Worm (Caenorhabditis elegans) whole organism, late embryonic: ENCODE results near the gene F59A6.11.

Experiments used
- C38D4.7 ChIP-seq: fragments of 200-800 bp; sonication (Bioruptor generic); optimal IDR thresholded peaks from 2 replicates; lab custom pipeline; 2018; ENCODE audit warnings: mild to moderate bottlenecking, missing genetic modification characterization, moderate library complexity, missing compliant biosample characterization
- K02D7.2 ChIP-seq: sonication (generic microtip); optimal IDR thresholded peaks from 2 replicates; lab custom pipeline; 2017; ENCODE audit warnings: mild to moderate bottlenecking, missing genetic modification characterization, missing compliant biosample characterization
- ahr-1 ChIP-seq: sonication (generic microtip); optimal IDR thresholded peaks from 2 replicates; lab custom pipeline; 2016; ENCODE audit warnings: missing genetic modification characterization, missing compliant biosample characterization
- ama-1 ChIP-seq: fragments of 150-350 bp; optimal IDR thresholded peaks from 2 replicates; lab custom pipeline; 2014
- ceh-14 ChIP-seq: sonication (generic microtip); optimal IDR thresholded peaks from 2 replicates; lab custom pipeline; 2016; ENCODE audit warnings: missing genotype, missing genetic modification characterization, missing compliant biosample characterization
- ceh-19 ChIP-seq: fragments of 200-800 bp; sonication (Bioruptor generic); optimal IDR thresholded peaks from 2 replicates; lab custom pipeline; 2018; ENCODE audit warnings: mild to moderate bottlenecking, missing genetic modification characterization, missing compliant biosample characterization
- ceh-22 ChIP-seq: sonication (generic microtip); optimal IDR thresholded peaks from 2 replicates; lab custom pipeline; 2017; ENCODE audit warnings: missing biosample characterization, missing genetic modification characterization
- ceh-24 ChIP-seq: sonication (generic microtip); optimal IDR thresholded peaks from 2 replicates; lab custom pipeline; 2016; ENCODE audit warnings: mild to moderate bottlenecking, missing genetic modification characterization, missing compliant biosample characterization
- ceh-30 ChIP-seq: fragments of 150-350 bp; optimal IDR thresholded peaks from 2 replicates; lab custom pipeline; 2014; ENCODE audit warnings: missing biosample characterization, missing genetic modification characterization
- ceh-34 ChIP-seq: sonication (generic microtip); optimal IDR thresholded peaks from 2 replicates; lab custom pipeline; 2016; ENCODE audit warnings: mild to moderate bottlenecking, missing genetic modification characterization, missing compliant biosample characterization
- dve-1 ChIP-seq: sonication (generic microtip); optimal IDR thresholded peaks from 2 replicates; lab custom pipeline; 2017; ENCODE audit warnings: antibody characterized with exemption, mild to moderate bottlenecking, missing genetic modification characterization, missing compliant biosample characterization
- elt-2 ChIP-seq: sonication (generic microtip); optimal IDR thresholded peaks from 2 replicates; lab custom pipeline; 2016; ENCODE audit warnings: missing genetic modification reagents, missing genetic modification characterization, missing compliant biosample characterization
- eyg-1 ChIP-seq: sonication (generic microtip); optimal IDR thresholded peaks from 2 replicates; lab custom pipeline; 2016; ENCODE audit warnings: missing genotype, missing genetic modification characterization, missing compliant biosample characterization
- fax-1 ChIP-seq: sonication (generic microtip); optimal IDR thresholded peaks from 2 replicates; lab custom pipeline; 2016; ENCODE audit warnings: missing genotype, missing genetic modification characterization, missing compliant biosample characterization
- fkh-6 ChIP-seq: sonication (generic microtip); optimal IDR thresholded peaks from 2 replicates; lab custom pipeline; 2016; ENCODE audit warnings: missing genetic modification characterization, missing compliant biosample characterization
- hlh-15 ChIP-seq: sonication (generic microtip); optimal IDR thresholded peaks from 2 replicates; lab custom pipeline; 2016; ENCODE audit warnings: missing genetic modification characterization, missing compliant biosample characterization
- hlh-30 ChIP-seq: sonication (generic microtip); optimal IDR thresholded peaks from 2 replicates; lab custom pipeline; 2017; ENCODE audit warnings: antibody characterized with exemption, missing genetic modification characterization, missing compliant biosample characterization; ENCODE audit not compliant: insufficient read depth
- hlh-6 ChIP-seq: sonication (generic microtip); optimal IDR thresholded peaks from 2 replicates; lab custom pipeline; 2016; ENCODE audit warnings: missing genotype, missing genetic modification characterization, missing compliant biosample characterization
- nhr-232 ChIP-seq: sonication (generic microtip); optimal IDR thresholded peaks from 2 replicates; lab custom pipeline; 2016; ENCODE audit warnings: missing genetic modification characterization, missing compliant biosample characterization
- odd-2 ChIP-seq: sonication (generic microtip); optimal IDR thresholded peaks from 2 replicates; lab custom pipeline; 2017; ENCODE audit warnings: antibody characterized with exemption, mild to moderate bottlenecking, missing genetic modification characterization, missing compliant biosample characterization
- pha-2 ChIP-seq: sonication (generic microtip); optimal IDR thresholded peaks from 2 replicates; lab custom pipeline; 2017; ENCODE audit warnings: mild to moderate bottlenecking, missing genetic modification characterization, missing compliant biosample characterization
- pha-4 ChIP-seq: fragments of 150-350 bp; optimal IDR thresholded peaks from 2 replicates; lab custom pipeline; 2018; ENCODE audit warnings: missing biosample characterization, missing genetic modification reagents, missing genetic modification characterization
- ref-2 ChIP-seq: sonication (generic microtip); optimal IDR thresholded peaks from 2 replicates; lab custom pipeline; 2016; ENCODE audit warnings: missing genetic modification characterization, missing compliant biosample characterization
- sdc-2 ChIP-seq: sonication (generic microtip); optimal IDR thresholded peaks from 2 replicates; lab custom pipeline; 2016; ENCODE audit warnings: missing genotype, missing genetic modification characterization, missing compliant biosample characterization
- sox-2 ChIP-seq: fragments of 200-800 bp; sonication (Bioruptor generic); IDR thresholded peaks from 2 replicates; pipeline ENCODE4 v1.3.6; 2022; ENCODE audit warnings: missing genetic modification reagents, missing genetic modification characterization, missing compliant biosample characterization
- sox-4 ChIP-seq: sonication (generic microtip); optimal IDR thresholded peaks from 2 replicates; lab custom pipeline; 2017; ENCODE audit warnings: mild to moderate bottlenecking, missing genetic modification characterization, inconsistent platforms, missing compliant biosample characterization
- syd-9 ChIP-seq: sonication (generic microtip); optimal IDR thresholded peaks from 2 replicates; lab custom pipeline; 2016; ENCODE audit warnings: mild to moderate bottlenecking, missing genetic modification characterization, moderate library complexity, missing compliant biosample characterization
- ttx-3 ChIP-seq: sonication (generic microtip); optimal IDR thresholded peaks from 2 replicates; lab custom pipeline; 2016; ENCODE audit warnings: missing genetic modification reagents, missing genetic modification characterization, missing compliant biosample characterization
- unc-3 ChIP-seq, 2 experiments: fragments of 200-800 bp in 1 of 2; sonication (Bioruptor generic) in 1 of 2; sonication (generic microtip) in 1 of 2; conservative IDR thresholded peaks in 1 of 2; optimal IDR thresholded peaks in 1 of 2; 2 replicates each; pipeline versions ENCODE4 v1.3.6 to Lab custom; 2016 to 2022; ENCODE audit warnings: missing compliant biosample characterization in 2 of 2, missing genetic modification characterization in 2 of 2, missing genetic modification reagents in 1 of 2
- unc-55 ChIP-seq: sonication (generic microtip); optimal IDR thresholded peaks from 2 replicates; lab custom pipeline; 2017; ENCODE audit warnings: missing biosample characterization, missing genetic modification reagents, missing genetic modification characterization
- ztf-16 ChIP-seq: sonication (generic microtip); optimal IDR thresholded peaks from 2 replicates; lab custom pipeline; 2017; ENCODE audit warnings: missing genetic modification characterization, missing compliant biosample characterization

Gene F59A6.11

ce11 chrII:4985961-4986503 is 12.5 kb downstream of the F59A6.11 start:
- TF ChIP-seq elt-2 (tag; lab: Kevin White, UChicago) = peak; percentile 78
- TF ChIP-seq sox-4 (tag; lab: Kevin White, UChicago) = no peak
- no peak for TF ChIP-seq ceh-34 (tag; lab: Kevin White, UChicago)
- no peak for TF ChIP-seq ztf-16
- TF ChIP-seq unc-55 = peak; percentile 63
- no peak for TF ChIP-seq ama-1 (lab: Kevin White, UChicago)
- TF ChIP-seq hlh-6 = no peak

ce11 chrII:4984151-4984550 is 14.4 kb downstream of the F59A6.11 start:
- TF ChIP-seq ceh-24 = no peak
- peak; percentile 96 for TF ChIP-seq elt-2 (tag; lab: Kevin White, UChicago)

ce11 chrII:4981682-4982404 is 16.7 kb downstream of the F59A6.11 start:
- TF ChIP-seq unc-3 (GFP tag; conservative IDR thresholded peaks at IDR 0.05; lab: Robert Waterston, UW) (no peak), unc-3 (tag; optimal IDR thresholded peaks at IDR 0.05; lab: Kevin White, UChicago) (no peak), sdc-2 (tag; lab: Kevin White, UChicago) (no peak), ceh-30 (tag; lab: Kevin White, UChicago) (no peak), odd-2 (tag; lab: Kevin White, UChicago) (no peak), ref-2 (tag; lab: Kevin White, UChicago) (no peak), pha-2 (no peak), hlh-30 (tag; lab: Kevin White, UChicago) (no peak), K02D7.2 (tag; lab: Kevin White, UChicago) (no peak), eyg-1 (tag; lab: Kevin White, UChicago) (no peak), nhr-232 (tag; lab: Kevin White, UChicago) (no peak), C38D4.7 (GFP tag; lab: Kevin White, UChicago) (no peak), ama-1 (lab: Kevin White, UChicago) (no peak), hlh-15 (tag; lab: Kevin White, UChicago) (no peak), ceh-14 (tag; lab: Kevin White, UChicago) (no peak), ttx-3 (tag; lab: Kevin White, UChicago) (no peak), ahr-1 (tag; lab: Kevin White, UChicago) (no peak), ceh-22 (tag; lab: Kevin White, UChicago) (no peak), syd-9 (no peak), ceh-19 (GFP tag; lab: Kevin White, UChicago) (no peak), sox-2 (GFP tag; lab: Robert Waterston, UW) (no peak)

- TF ChIP-seq fkh-6 (tag; lab: Kevin White, UChicago) (no peak), dve-1 (tag; lab: Kevin White, UChicago) (no peak), ref-2 (tag; lab: Kevin White, UChicago) (no peak), ttx-3 (tag; lab: Kevin White, UChicago) (no peak), fax-1 (tag; lab: Kevin White, UChicago) (no peak), pha-4 (tag; lab: Kevin White, UChicago) (no peak), unc-3 (GFP tag; conservative IDR thresholded peaks at IDR 0.05; lab: Robert Waterston, UW) (no peak), unc-3 (tag; optimal IDR thresholded peaks at IDR 0.05; lab: Kevin White, UChicago) (no peak), sox-4 (tag; lab: Kevin White, UChicago) (no peak), ceh-34 (tag; lab: Kevin White, UChicago) (peak; percentile 87)
These were observed 23.2 kb downstream of the F59A6.11 start for ce11 chrII:4975311-4975710.

ce11 chrII:4974448-4974951 is 24.1 kb downstream of the F59A6.11 start:
- TF ChIP-seq sox-2 (GFP tag; lab: Robert Waterston, UW) (no peak), ceh-34 (tag; lab: Kevin White, UChicago) (peak; percentile 93)
